Fruit fly (Drosophila melanogaster) Kc167 (cell line): ENCODE results near the gene mei-218.

Experiments
- Myc ChIP-seq: fragments of >200 bp; optimal IDR thresholded peaks from 2 replicates; lab custom pipeline; 2017; ENCODE audit warnings: missing external identifiers
- Sin3A ChIP-seq: fragments of >200 bp; optimal IDR thresholded peaks from 2 replicates; lab custom pipeline; 2018; ENCODE audit warnings: missing external identifiers
- h ChIP-seq: fragments of >200 bp; optimal IDR thresholded peaks from 3 replicates; lab custom pipeline; 2018; ENCODE audit warnings: missing external identifiers
- insv ChIP-seq: fragments of >200 bp; optimal IDR thresholded peaks from 3 replicates; lab custom pipeline; 2018; ENCODE audit warnings: missing external identifiers
- psq ChIP-seq: fragments of >200 bp; optimal IDR thresholded peaks from 2 replicates; lab custom pipeline; 2017; ENCODE audit warnings: missing external identifiers
- ttk ChIP-seq: sonication (Bioruptor generic); optimal IDR thresholded peaks from 2 replicates; lab custom pipeline; 2017; ENCODE audit warnings: missing external identifiers

Gene mei-218

DNA sequence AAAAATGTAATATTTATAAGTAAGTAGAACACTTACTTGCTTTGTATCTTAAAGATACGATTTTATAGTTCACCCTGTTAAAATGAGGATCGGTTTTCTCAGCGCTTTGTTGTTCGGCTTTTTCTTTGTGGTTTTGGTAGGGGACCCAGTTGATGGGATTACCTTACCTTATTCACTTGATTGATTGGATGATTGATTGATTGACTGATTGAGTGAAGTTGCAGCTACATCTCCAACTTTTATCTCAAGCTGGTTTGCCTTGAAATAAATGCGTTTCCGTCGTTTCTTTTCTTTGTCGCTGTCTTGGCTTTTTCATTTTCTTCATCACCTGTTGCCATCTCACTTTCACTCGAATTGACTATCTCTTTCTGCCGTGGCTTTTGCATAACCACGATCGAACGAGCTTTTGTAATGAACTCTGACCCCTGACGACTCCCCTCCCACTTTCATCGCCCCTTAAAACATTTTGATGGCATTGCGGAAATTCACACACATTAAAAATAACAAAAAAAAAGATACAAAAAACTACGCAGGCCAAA lies 30.1 kb upstream of the mei-218 start:
- TF ChIP-seq insv (lab: Kevin White, UChicago): no peak
- TF ChIP-seq ttk (lab: Kevin White, UChicago): no peak
- no peak for TF ChIP-seq Myc (lab: Kevin White, UChicago)

DNA sequence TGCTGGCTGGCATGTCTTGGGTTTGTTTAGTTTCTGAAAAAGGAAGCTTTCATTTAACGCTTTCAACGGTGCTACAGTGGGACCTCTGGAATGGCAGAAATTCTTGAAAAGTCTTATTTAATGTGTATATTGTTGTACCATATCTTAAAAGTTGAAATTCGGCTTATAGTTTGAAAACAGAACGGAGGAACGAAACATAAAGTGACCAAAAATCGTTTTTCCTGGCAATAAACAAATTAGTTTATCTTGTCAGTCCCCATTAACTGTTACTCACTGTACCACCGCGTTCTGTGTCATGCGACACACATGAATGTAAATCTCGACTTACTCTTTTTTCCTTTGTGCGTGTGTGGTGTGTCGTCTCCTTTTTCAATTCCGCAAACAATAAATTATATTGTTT lies 29.3 kb upstream of the mei-218 start:
- TF ChIP-seq Myc (lab: Kevin White, UChicago): no peak
- no peak for TF ChIP-seq Sin3A
- no peak for TF ChIP-seq psq
- TF ChIP-seq ttk (lab: Kevin White, UChicago): no peak
- TF ChIP-seq insv (lab: Kevin White, UChicago): no peak
- TF ChIP-seq h: no peak

DNA sequence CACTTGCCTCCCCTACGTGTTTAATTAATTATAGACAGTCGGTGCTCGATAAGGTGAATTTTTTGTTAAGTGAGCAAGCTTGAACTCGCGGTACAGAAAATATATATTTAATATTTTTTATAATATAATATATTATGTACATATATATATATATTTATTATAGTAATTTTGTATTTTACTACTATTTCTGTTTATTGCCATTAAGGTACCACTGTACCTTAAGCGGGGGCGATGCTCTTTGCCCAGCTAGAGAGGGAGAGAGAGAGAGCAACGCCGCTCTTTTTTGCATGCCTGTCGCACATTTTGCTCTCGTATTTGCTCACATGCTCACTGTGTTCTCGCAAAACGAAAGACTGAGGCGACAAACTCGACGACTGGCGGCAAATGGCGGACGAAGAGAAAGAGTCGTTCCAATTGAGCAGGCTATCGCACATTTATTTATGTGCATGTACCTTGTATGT lies 27.7 kb upstream of the mei-218 start:
- TF ChIP-seq ttk (lab: Kevin White, UChicago): no peak
- TF ChIP-seq h: no peak
- TF ChIP-seq Myc (lab: Kevin White, UChicago): no peak
- TF ChIP-seq psq: no peak
- TF ChIP-seq insv (lab: Kevin White, UChicago): no peak
- TF ChIP-seq Sin3A: no peak

DNA sequence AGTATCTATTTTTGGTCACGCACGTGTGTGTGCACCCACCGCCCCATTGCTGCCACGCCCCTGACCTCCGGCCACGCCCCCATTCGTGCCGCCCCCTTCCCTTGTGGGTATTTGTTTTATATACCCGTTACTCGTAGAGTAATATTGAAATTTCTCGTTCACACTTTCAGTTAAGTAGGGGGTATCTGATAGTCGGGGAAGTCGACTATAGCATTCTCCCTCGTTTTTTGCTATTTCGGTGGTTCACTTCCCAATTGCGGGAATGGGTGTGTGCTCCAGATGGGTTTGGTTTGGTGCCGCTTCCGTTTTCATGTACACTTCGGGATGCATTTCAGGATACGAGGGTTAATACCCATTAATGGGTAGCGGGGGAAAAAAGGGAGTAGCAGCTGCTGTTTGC lies 24.5 kb upstream of the mei-218 start:
- TF ChIP-seq psq (no peak), Myc (lab: Kevin White, UChicago) (no peak), Sin3A (no peak), h (no peak), insv (lab: Kevin White, UChicago) (no peak), ttk (lab: Kevin White, UChicago) (no peak)

DNA sequence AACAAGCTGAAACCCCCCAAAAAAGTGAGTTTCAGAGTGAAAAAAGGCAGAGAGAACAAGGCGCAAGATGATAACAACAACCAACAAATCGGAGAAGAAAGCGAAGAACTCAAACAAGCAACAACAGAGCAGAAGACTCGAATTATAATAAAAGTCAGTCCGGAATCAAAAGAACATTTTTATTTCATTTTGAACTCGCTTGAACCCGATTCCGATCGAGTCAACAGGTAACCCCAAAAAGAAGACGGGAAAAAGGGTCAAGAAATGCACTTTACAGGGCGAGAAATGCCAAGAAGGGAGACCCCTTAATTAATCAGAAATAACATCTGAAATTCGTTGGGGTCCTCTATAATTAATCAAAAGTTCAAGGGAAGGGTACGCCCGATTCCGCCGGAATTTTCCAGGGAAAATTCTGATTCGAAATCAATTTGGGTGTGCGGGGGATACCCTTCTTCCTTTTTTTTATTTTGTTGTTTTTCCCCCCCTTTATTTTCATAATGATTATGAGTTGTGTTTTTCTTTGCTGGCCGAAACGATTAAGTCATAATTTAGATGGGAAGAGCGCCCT lies 19.7 kb upstream of the mei-218 start:
- TF ChIP-seq psq (no peak), ttk (lab: Kevin White, UChicago) (no peak), Sin3A (no peak), h (no peak), Myc (lab: Kevin White, UChicago) (no peak), insv (lab: Kevin White, UChicago) (no peak)

DNA sequence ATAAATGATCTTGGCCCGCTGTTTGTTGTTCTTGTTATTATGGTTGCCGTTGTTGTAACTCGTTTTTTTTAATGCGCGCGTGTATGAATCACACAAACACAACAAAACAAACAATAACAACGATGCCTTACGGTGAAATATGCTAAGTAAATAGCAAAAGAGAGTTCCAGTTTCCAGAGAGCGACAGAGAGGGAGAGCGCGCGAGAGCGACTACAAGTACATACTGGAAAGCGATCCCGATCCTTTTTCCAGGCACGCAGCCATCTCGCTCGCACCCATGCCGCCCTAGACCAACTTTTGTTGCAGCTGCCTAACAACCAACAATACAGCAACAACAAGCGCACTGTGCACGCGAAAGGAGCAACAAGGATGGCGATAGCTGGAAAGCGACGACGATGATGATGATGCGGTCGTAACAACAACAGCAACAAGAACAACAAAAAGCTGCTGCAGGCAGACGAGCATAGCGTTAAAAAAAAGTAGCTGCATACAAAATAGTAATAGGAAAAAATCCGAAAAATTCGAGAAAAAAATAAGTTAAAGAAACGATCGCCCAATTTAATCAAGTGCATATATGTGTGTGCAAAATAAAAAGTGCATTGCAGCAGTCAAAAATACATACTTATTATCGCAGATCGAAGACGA lies 17.7 kb upstream of the mei-218 start:
- no peak for TF ChIP-seq Myc (lab: Kevin White, UChicago)
- TF ChIP-seq insv (lab: Kevin White, UChicago): no peak
- TF ChIP-seq ttk (lab: Kevin White, UChicago): no peak
- TF ChIP-seq h: no peak
- no peak for TF ChIP-seq psq
- TF ChIP-seq Sin3A: no peak

DNA sequence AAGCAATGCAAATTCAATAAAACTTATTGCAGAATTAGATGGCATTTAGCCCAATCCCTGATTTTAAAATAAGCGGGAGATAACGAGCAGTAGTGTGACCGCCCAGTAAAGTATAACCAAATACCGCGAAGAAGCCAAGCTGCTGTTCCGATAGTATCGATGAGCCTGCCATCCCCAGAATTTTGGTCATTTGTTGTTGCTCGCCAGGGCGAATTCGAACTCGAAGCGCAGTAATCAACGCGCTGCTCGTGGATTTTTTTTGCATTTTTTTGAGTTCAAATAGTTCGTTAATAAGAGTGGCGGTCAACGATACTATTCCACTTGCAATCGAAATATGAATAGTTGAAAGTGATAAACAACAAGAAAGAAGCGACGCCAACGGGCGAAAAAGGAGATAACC lies 17.0 kb upstream of the mei-218 start, which contains the start of gene baz:
Gene baz, plus strand, starts transcription at position 188 of the 400 bp plus-strand sequence.
- TF ChIP-seq Myc (lab: Kevin White, UChicago): no peak
- TF ChIP-seq ttk (lab: Kevin White, UChicago): no peak
- no peak for TF ChIP-seq insv (lab: Kevin White, UChicago)
- no peak for TF ChIP-seq h
- TF ChIP-seq psq: no peak
- TF ChIP-seq Sin3A: no peak

DNA sequence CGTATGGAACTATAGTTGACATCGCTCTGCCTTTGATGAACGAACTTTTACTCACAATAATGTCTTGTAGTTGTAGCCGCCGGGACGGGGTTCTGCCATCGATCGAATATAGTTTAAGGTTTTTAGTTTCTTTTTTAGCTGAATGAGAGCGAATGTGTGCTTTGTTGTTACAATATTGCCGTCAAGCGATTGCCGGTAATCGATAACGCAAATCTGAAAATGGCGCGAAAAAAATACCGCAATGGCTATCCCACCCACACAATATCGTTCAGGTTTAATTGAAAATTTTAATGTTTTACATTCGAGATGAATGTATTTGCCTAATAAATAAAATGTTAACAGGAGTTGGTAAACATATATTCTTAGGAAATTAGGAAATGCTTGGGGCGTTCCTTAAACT lies 16.3 kb upstream of the mei-218 start, which contains the start of gene xmas:
Gene xmas, minus strand, starts transcription at position 191 of the 400 bp plus-strand sequence.
- no peak for TF ChIP-seq h
- TF ChIP-seq ttk (lab: Kevin White, UChicago): no peak
- no peak for TF ChIP-seq psq
- no peak for TF ChIP-seq Myc (lab: Kevin White, UChicago)
- TF ChIP-seq insv (lab: Kevin White, UChicago): no peak
- TF ChIP-seq Sin3A: no peak

DNA sequence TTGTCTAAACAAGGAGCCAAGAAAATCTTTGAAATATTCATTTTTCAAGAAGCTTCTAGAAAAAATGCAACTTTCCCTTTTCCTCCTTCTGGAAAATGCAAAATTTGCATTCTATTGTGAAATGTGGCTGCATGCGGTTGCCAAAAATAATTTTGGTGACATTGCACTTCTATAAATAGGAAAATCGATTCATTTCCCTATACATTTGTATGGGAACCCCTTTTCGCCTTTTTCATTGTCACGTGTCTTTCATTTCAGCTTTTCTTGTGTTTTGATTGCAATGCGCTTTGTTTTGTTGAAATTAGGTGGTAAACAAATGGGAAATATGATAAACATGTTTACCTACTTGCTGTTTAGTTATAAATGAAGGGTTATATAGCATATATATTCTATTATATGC lies 7.9 kb upstream of the mei-218 start:
- TF ChIP-seq insv (lab: Kevin White, UChicago) (no peak), h (no peak), Sin3A (no peak), psq (no peak), ttk (lab: Kevin White, UChicago) (no peak), Myc (lab: Kevin White, UChicago) (no peak)

DNA sequence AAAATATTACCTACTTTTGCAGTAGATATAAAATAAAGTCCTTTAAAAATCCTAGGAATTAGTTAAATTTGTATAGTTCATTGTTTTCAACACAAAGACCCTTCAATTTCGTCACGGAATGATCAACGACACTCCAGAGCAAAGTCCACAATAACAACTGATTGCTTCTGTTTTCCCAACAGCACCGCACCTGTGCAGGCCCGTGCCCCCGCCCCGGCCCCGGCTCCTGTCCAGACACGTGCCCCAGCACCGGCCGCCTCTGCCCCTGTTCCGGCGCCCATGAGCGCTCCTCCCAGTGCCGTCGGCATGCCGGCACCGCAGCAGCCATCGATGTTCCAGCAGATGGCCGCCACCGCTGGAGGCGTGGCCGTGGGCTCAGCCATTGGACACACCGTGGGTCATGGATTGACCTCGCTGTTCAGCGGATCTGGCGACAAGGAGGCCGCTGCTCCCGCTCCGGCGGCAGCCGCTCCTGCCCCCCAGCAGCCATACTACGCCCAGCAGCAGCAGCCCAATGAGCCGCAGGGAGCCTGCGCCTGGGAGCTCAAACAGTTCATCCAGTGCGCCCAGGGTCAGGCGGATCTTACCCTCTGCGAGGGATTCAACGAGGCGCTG lies 7.0 kb upstream of the mei-218 start:
- TF ChIP-seq insv (lab: Kevin White, UChicago) (no peak), Sin3A (no peak), psq (no peak), h (no peak), ttk (lab: Kevin White, UChicago) (peak; percentile 3)

DNA sequence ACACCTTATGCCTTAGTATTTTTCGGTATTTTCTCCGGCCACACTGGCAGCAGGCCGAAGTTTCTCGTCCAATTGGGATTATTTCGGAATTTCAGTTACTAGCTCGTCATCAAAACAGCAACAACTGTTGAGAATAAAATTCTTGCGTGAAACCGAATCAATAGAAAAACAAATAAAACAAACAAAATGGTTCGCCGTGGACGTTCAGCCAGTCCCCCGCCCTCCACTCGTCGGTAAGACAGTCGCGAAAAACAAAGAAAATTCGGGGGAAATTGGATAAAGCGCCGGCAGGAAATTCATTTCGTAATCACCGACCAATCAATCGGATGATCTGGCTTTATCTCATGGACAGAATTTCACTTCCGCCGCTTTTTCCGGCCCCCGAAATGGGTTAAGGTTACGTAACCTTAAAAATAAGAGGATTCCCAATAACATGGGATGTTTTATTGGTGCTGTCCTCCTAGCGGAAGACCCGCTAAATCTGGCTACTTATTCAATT lies 6.2 kb upstream of the mei-218 start, which contains the start of gene Chchd2:
Gene Chchd2, plus strand, starts transcription at position 51 of the 499 bp plus-strand sequence.
- no peak for TF ChIP-seq Sin3A
- no peak for TF ChIP-seq insv (lab: Kevin White, UChicago)
- TF ChIP-seq psq: no peak
- TF ChIP-seq ttk (lab: Kevin White, UChicago): no peak
- TF ChIP-seq h: no peak
- no peak for TF ChIP-seq Myc (lab: Kevin White, UChicago)

DNA sequence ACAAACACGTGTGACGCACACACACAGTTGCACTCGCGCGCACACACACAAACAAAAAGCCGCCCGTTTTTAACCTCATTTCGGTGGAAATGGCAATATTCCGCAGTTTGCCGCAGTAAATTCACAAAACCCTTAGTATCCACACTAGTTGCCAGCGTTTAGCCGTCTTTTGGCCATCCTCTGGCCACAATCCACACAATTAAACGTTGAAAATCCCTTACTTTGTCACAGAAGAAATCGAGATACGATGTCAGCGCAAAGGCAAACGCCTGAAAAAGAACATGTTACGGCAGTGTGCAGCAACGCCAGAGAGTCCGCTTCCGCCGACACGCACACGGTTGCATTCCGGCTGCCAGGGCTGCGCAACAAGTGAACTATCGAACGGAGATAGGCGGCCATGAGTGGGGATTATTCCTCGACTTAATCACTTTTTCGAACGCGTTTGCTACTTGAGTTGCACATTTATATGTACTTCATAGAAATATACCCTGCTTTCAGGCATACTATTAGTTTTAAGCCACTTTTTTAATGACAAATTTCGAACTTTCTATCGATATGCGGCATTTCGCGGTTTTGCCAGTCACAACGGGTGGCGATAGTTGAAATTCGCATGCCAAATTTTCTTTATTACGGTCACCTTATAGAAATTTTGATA lies 5.3 kb upstream of the mei-218 start, which contains the start of gene RpS5a:
Gene RpS5a, minus strand, starts transcription at position 282 of the 655 bp plus-strand sequence.
- TF ChIP-seq psq (no peak), Sin3A (peak; percentile 26)
